Fruit fly (Drosophila melanogaster) whole organism, larva: ENCODE measurements around the gene CG5860.
"Not testable (repeated sequence)": the region's sequence is repeated elsewhere in the genome, so short reads cannot be mapped to it uniquely, and the experiment has no call there.

Experiments
- noc ChIP-seq: fragments of 200-800 bp; sonication (Bioruptor generic); optimal IDR thresholded peaks from 3 replicates; lab custom pipeline; 2019; ENCODE audit warnings: missing biosample characterization, mild to moderate bottlenecking, missing genetic modification characterization, moderate library complexity

Gene CG5860

DNA sequence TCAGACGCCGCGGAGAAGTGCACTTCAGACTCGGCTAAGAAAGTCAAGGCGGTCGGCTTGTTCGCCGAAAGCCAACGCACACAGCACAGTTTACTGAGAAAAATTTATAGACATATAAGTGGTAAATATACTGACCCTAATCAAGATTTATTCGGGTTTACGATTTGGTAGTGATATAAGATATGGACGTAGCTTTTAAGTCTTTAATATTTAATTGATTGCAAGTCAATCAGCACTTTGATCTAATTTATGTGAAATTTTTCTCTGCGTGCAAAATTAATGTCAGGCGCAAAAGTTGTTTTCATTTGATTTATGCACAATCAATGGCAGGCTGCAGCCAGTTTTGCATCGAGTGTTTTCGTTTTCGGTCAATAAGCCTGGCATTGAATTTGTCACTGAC, 21.1 kb downstream of the CG5860 start:
- TF ChIP-seq noc (tag; lab: Kevin White, UChicago) = no peak

DNA sequence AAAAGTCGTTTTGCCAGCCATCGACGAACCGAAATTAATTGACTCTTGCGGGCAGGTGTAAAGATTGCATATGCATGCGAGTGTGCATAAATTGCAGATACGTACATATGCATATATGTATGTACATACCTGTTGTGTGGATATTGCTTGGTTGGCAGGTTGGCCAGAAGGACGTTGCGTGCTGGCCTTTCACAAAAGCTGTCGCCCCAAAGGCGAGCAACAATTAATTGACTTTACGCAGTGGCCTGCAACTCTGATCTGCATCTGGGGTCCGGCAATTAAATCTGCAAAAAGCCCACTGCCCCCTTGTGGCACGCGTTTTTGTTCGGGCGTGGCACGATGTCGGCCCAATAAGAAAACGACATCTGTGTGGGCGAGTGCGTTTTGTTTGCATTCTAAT, 23.7 kb downstream of the CG5860 start:
- no peak for TF ChIP-seq noc (tag; lab: Kevin White, UChicago)

DNA sequence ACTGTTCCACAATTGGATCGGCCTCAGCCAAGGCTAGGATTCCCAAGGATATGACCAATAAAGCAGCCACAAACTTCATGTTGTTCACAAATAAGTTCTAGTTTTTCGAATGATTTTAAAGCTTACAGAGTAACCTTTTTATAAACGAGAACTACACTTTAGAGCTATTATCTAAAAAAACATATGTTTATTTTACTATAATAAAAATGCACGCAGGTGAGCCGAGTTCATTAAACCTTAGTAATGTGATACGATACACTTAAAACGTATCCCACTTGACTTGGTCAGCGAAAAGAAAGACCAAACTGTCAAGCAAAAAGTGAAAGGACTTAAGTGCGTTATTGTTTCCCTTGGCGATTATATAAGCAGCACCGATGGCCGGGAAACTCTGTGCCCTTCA, 24.9 kb downstream of the CG5860 start, which contains the start of gene CG44090:
TSS of gene CG44090 (minus strand) at position 101 of the 400 bp plus-strand sequence.
- no peak for TF ChIP-seq noc (tag; lab: Kevin White, UChicago)

DNA sequence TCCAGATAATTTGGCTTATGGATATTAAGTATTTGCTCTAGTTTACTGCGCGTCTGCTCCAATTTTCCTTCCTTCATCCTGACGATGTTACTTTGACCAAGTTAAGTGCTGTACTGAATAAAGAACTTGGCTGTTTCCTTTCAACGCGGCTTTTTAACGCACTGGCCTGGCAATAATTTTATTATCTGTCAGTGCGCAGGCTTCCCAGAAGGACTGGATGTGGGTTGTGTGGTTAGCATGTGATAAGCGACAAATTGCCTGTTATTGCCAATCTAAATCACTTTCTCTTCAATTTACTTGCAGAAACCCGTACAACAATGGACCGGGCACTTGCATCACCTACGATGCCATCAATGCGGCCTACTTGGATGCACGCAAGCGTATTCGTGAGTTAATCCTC, 31.2 kb downstream of the CG5860 start, which contains the start of gene CG14331:
TSS of gene CG14331 (minus strand) at position 101 of the 400 bp plus-strand sequence.
- no peak for TF ChIP-seq noc (tag; lab: Kevin White, UChicago)

DNA sequence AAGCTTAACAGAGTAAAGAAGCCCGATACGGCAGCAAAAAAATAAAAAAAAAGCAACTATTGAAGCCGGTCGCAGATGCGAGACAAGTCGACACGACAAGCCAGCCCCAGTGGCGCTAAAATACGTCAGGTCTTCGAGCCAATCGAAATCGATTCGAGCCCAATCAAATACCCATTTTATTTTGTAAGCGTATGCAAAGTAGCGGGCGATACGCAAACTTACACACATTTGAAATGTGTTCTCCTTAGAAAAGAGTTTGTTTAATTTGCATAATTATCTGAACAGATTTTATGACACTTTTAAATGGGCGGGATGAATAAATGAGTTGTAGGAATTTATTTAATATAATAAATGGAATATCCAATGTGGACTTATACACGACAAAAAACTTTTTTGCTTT, 38.2 kb downstream of the CG5860 start:
- TF ChIP-seq noc (tag; lab: Kevin White, UChicago) = no peak

DNA sequence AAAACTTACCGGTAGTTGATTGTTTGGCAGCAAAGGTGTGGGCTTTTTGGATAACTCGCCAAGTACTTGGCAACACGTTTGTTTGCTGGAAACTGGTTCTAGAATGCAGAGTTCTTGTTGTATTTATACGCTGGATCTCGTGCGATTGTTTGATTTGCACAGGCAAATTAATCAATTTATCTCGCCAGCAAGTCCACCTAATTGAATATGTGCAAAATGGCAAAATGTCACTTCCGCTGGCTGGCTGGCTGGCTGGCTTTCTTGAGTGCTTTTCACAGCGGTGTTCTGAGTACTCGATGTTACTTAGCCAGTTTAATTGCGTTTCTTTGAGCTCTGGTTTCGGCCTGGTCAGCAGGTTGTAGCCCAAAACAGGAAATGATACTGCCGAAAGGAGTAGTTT, 39.3 kb downstream of the CG5860 start, which contains the start of gene Eh:
TSS of gene Eh (minus strand) at position 101 of the 400 bp plus-strand sequence.
- TF ChIP-seq noc (tag; lab: Kevin White, UChicago) = no peak

DNA sequence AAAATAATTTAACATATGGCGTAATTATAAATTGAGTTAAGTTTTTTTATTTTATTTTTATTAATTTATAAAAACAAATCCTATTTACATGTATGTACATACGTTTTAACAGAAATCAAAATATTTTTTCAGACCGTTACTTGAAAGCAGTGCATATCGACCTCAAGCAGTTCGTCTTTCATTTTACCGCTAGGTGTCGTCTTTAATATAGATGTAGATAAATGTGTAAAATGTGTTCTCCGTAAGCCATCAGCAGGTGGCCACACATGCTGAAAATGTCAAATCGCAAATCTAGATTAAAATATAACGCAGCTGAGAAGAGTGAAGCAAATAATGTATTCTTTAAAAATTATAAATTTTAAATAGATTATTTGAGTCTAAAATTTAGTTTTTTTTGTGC, 40.0 kb downstream of the CG5860 start:
- TF ChIP-seq noc (tag; lab: Kevin White, UChicago) = no peak

DNA sequence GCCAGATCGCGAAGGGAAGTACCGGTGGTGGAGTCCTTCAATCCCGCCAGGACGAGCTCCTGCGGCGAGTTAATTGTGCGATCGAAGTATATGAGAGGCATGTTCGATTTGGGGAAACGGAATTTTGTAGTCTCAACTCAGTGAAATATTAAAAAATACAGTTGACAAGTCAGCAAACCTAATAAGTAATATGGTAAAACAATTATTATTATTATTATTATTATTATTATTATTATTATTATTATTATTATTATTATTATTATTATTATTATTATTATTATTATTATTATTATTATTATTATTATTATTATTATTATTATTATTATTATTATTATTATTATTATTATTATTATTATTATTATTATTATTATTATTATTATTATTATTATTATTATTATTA, 47.3 kb downstream of the CG5860 start, which contains the start of gene CG14330:
TSS of gene CG14330 (minus strand) at position 101 of the 400 bp plus-strand sequence.
- TF ChIP-seq noc (tag; lab: Kevin White, UChicago) = not testable (repeated sequence)
